Fruit fly (Drosophila melanogaster) Kc167 (cell line): ENCODE data around the gene CHKov1.

ENCODE experiments used
- Myc ChIP-seq: fragments of >200 bp; optimal IDR thresholded peaks from 2 replicates; lab custom pipeline; 2017; ENCODE audit warnings: missing external identifiers
- Sin3A ChIP-seq: fragments of >200 bp; optimal IDR thresholded peaks from 2 replicates; lab custom pipeline; 2018; ENCODE audit warnings: missing external identifiers
- h ChIP-seq: fragments of >200 bp; optimal IDR thresholded peaks from 3 replicates; lab custom pipeline; 2018; ENCODE audit warnings: missing external identifiers
- insv ChIP-seq: fragments of >200 bp; optimal IDR thresholded peaks from 3 replicates; lab custom pipeline; 2018; ENCODE audit warnings: missing external identifiers
- psq ChIP-seq: fragments of >200 bp; optimal IDR thresholded peaks from 2 replicates; lab custom pipeline; 2017; ENCODE audit warnings: missing external identifiers
- ttk ChIP-seq: sonication (Bioruptor generic); optimal IDR thresholded peaks from 2 replicates; lab custom pipeline; 2017; ENCODE audit warnings: missing external identifiers

DNA sequence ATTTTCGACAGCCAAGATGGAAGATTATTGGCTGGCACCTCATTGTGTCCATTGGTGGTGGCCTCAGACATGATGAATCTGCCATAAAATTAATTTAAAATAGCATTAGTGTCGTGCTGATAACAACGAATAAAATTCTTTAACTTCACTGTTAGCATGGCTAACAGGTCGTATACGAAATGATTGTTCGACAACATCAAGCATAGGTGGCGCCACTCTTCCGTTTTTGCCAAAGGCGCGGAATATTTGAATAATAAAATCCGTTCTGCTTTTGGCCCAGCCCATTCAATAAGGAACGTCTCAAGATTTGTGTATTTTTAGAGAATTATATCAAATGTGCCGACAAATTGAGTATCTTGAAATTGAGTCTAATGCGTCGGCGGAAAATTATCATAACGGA lies 16.5 kb downstream of the CHKov1 start:
- TF ChIP-seq psq = no peak
- no peak for TF ChIP-seq insv (lab: Kevin White, UChicago)
- TF ChIP-seq ttk (lab: Kevin White, UChicago) = no peak
- TF ChIP-seq Sin3A = no peak
- TF ChIP-seq h (lab: Kevin White, UChicago) = no peak
- no peak for TF ChIP-seq Myc (lab: Kevin White, UChicago)
